Worm (Caenorhabditis elegans): ENCODE measurements around the gene F07H5.7.
A peak's percentile ranks its signal among the peaks of the same experiment; 100 is the strongest.

- TF ChIP-seq W03F9.2 (tag; optimal IDR thresholded peaks at IDR 0.05) (peak; percentile 53), him-1 (tag; optimal IDR thresholded peaks at IDR 0.05) (no peak), dao-5 (tag; optimal IDR thresholded peaks at IDR 0.05) (no peak)
These were observed 4.0 kb downstream of the F07H5.7 start, which contains the start of gene F07H5.13 for ce11 chrII:8789828-8790558.

All from whole organism, L4/young adult.